Fruit fly (Drosophila melanogaster): ENCODE results near the gene mnd.

dm6 chr3L:15035585-15035984 is 50.7 kb downstream of the mnd start:
- no peak for TF ChIP-seq EcR (GFP tag; optimal IDR thresholded peaks at IDR 0.05)
- no peak for TF ChIP-seq CG34367 (tag; optimal IDR thresholded peaks at IDR 0.05)
- no peak for TF ChIP-seq CG17806 (tag; optimal IDR thresholded peaks at IDR 0.05)
- TF ChIP-seq Pif1B (GFP tag; optimal IDR thresholded peaks at IDR 0.05) = no peak
- peak; percentile 5 for TF ChIP-seq Pif1A (GFP tag; optimal IDR thresholded peaks at IDR 0.05)
- no peak for TF ChIP-seq CG8301 (tag; optimal IDR thresholded peaks at IDR 0.05)
- no peak for TF ChIP-seq CG13204 (GFP tag; optimal IDR thresholded peaks at IDR 0.05)
- TF ChIP-seq CG4496 (GFP tag; IDR thresholded peaks at IDR 0.05) = no peak
- peak; percentile 41 for TF ChIP-seq CG8159 (tag; optimal IDR thresholded peaks at IDR 0.05)
- no peak for TF ChIP-seq CG10348 (GFP tag; IDR thresholded peaks at IDR 0.05)
- TF ChIP-seq rn (GFP tag; IDR thresholded peaks at IDR 0.05) = no peak
- no peak for TF ChIP-seq Ets98B (GFP tag; IDR thresholded peaks at IDR 0.05)
- no peak for TF ChIP-seq D1 (tag; optimal IDR thresholded peaks at IDR 0.05)
